Fruit fly (Drosophila melanogaster) whole organism, embryonic: ENCODE measurements around the gene CG7889.

Source experiments
- BtbVII ChIP-seq: fragments of 200-800 bp; sonication (Bioruptor generic); optimal IDR thresholded peaks from 3 replicates; lab custom pipeline; 2017; ENCODE audit warnings: missing biosample characterization, mild to moderate bottlenecking, missing genetic modification characterization
- CG10366 ChIP-seq: fragments of 200-800 bp; sonication (Bioruptor generic); IDR thresholded peaks from 2 replicates; pipeline ENCODE4 v1.3.6; 2022; ENCODE audit warnings: missing biosample characterization, missing genetic modification characterization
- CG11247 ChIP-seq: fragments of 200-800 bp; sonication (Bioruptor generic); IDR thresholded peaks from 2 replicates; pipeline ENCODE4 v1.3.6; 2022; ENCODE audit warnings: missing biosample characterization, missing genetic modification characterization
- CG11398 ChIP-seq: fragments of 200-800 bp; sonication (Bioruptor generic); optimal IDR thresholded peaks from 2 replicates; lab custom pipeline; 2016; ENCODE audit warnings: missing biosample characterization, missing genetic modification characterization
- CG12769 ChIP-seq: fragments of 200-800 bp; sonication (Bioruptor generic); optimal IDR thresholded peaks from 2 replicates; lab custom pipeline; 2019; ENCODE audit warnings: missing biosample characterization, mild to moderate bottlenecking, missing genetic modification characterization, moderate library complexity
- CG13287 ChIP-seq: fragments of 200-800 bp; sonication (Bioruptor generic); IDR thresholded peaks from 2 replicates; pipeline ENCODE4 v1.3.6; 2022; ENCODE audit warnings: missing biosample characterization, missing genetic modification characterization; ENCODE audit not compliant: partially characterized antibody
- CG13894 ChIP-seq: fragments of 200-800 bp; sonication (Bioruptor generic); optimal IDR thresholded peaks from 3 replicates; lab custom pipeline; 2018; ENCODE audit warnings: missing biosample characterization, mild to moderate bottlenecking, missing genetic modification characterization, moderate library complexity
- CG14014 ChIP-seq: fragments of 200-800 bp; sonication (Bioruptor generic); IDR thresholded peaks from 2 replicates; pipeline ENCODE4 v1.3.6; 2022; ENCODE audit warnings: missing biosample characterization, missing genetic modification characterization
- CG14667 ChIP-seq: fragments of 200-800 bp; sonication (Bioruptor generic); IDR thresholded peaks from 2 replicates; pipeline ENCODE4 v1.3.6; 2022; ENCODE audit warnings: missing biosample characterization, missing genetic modification characterization
- CG14710 ChIP-seq: fragments of 200-800 bp; sonication (Bioruptor generic); optimal IDR thresholded peaks from 3 replicates; lab custom pipeline; 2019; ENCODE audit warnings: missing biosample characterization, mild to moderate bottlenecking, missing genetic modification characterization, moderate library complexity
- CG15696 ChIP-seq: fragments of 200-800 bp; sonication (Bioruptor generic); optimal IDR thresholded peaks from 2 replicates; lab custom pipeline; 2019; ENCODE audit warnings: missing biosample characterization, mild to moderate bottlenecking, missing genetic modification characterization, moderate library complexity
- CG1603 ChIP-seq: fragments of 200-800 bp; sonication (Bioruptor generic); optimal IDR thresholded peaks from 2 replicates; lab custom pipeline; 2019; ENCODE audit warnings: missing biosample characterization, mild to moderate bottlenecking, missing genetic modification characterization, moderate library complexity
- CG17829 ChIP-seq: fragments of 200-800 bp; optimal IDR thresholded peaks from 2 replicates; lab custom pipeline; 2019; ENCODE audit warnings: missing biosample characterization, mild to moderate bottlenecking, missing genetic modification characterization, moderate library complexity
- CG18262 ChIP-seq: fragments of 200-800 bp; optimal IDR thresholded peaks from 3 replicates; lab custom pipeline; 2019; ENCODE audit warnings: missing biosample characterization, mild to moderate bottlenecking, missing genetic modification characterization, moderate library complexity
- CG2120 ChIP-seq: fragments of 200-800 bp; sonication (Bioruptor generic); optimal IDR thresholded peaks from 3 replicates; lab custom pipeline; 2016; ENCODE audit warnings: missing biosample characterization, missing genetic modification characterization
- CG2712 ChIP-seq: fragments of 200-800 bp; optimal IDR thresholded peaks from 3 replicates; lab custom pipeline; 2019; ENCODE audit warnings: missing biosample characterization, mild to moderate bottlenecking, missing genetic modification characterization, moderate library complexity
- CG30020 ChIP-seq: fragments of 200-800 bp; optimal IDR thresholded peaks from 2 replicates; lab custom pipeline; 2019; ENCODE audit warnings: missing biosample characterization, mild to moderate bottlenecking, missing genetic modification characterization, moderate library complexity
- CG34422 ChIP-seq: fragments of 200-800 bp; sonication (Bioruptor generic); IDR thresholded peaks from 3 replicates; pipeline ENCODE4 v1.3.6; 2022; ENCODE audit warnings: missing biosample characterization, missing genetic modification characterization
- CG9932 ChIP-seq: fragments of 200-800 bp; sonication (Bioruptor generic); IDR thresholded peaks from 2 replicates; pipeline ENCODE4 v1.3.6; 2022; ENCODE audit warnings: missing biosample characterization, missing genetic modification characterization
- Dip2 ChIP-seq: fragments of 200-800 bp; sonication (Bioruptor generic); IDR thresholded peaks from 2 replicates; pipeline ENCODE4 v1.3.6; 2022; ENCODE audit warnings: missing biosample characterization, missing genetic modification characterization
- Dip3 ChIP-seq: fragments of 200-800 bp; sonication (Bioruptor generic); optimal IDR thresholded peaks from 3 replicates; lab custom pipeline; 2016; ENCODE audit warnings: missing biosample characterization, missing genetic modification characterization
- Elba2 ChIP-seq: fragments of 200-800 bp; sonication (Bioruptor generic); optimal IDR thresholded peaks from 3 replicates; lab custom pipeline; 2016; ENCODE audit warnings: missing biosample characterization, missing genetic modification characterization
- Hsf ChIP-seq: fragments of 200-800 bp; sonication (Bioruptor generic); optimal IDR thresholded peaks from 3 replicates; lab custom pipeline; 2016; ENCODE audit warnings: missing biosample characterization, missing genetic modification characterization
- Med ChIP-seq: fragments of 200-800 bp; sonication (Bioruptor generic); peaks from one replicate; lab custom pipeline; 2016; ENCODE audit warnings: missing biosample characterization, missing genetic modification characterization, mild to moderate bottlenecking, inconsistent platforms, moderate library complexity
- Meics ChIP-seq: fragments of 200-800 bp; sonication (Bioruptor generic); optimal IDR thresholded peaks from 2 replicates; lab custom pipeline; 2017; ENCODE audit warnings: missing biosample characterization, mild to moderate bottlenecking, missing genetic modification characterization
- Ptx1 ChIP-seq: fragments of 200-800 bp; sonication (Bioruptor generic); IDR thresholded peaks from 2 replicates; pipeline ENCODE4 v1.3.6; 2022; ENCODE audit warnings: missing biosample characterization, missing genetic modification characterization
- Rfx ChIP-seq: fragments of 200-800 bp; sonication (Bioruptor generic); IDR thresholded peaks from 2 replicates; pipeline ENCODE4 v1.3.6; 2022; ENCODE audit warnings: missing biosample characterization, missing genetic modification characterization
- Side ChIP-seq: fragments of 200-800 bp; sonication (Bioruptor generic); optimal IDR thresholded peaks from 2 replicates; lab custom pipeline; 2016; ENCODE audit warnings: missing biosample characterization, missing genetic modification characterization
- Stat92E ChIP-seq, 3 experiments: fragments of >200 bp in 2 of 3; fragments of 200-800 bp in 1 of 3; sonication (Bioruptor generic) in 1 of 3; optimal IDR thresholded peaks; 2 replicates each; lab custom pipeline; 2017 to 2019; ENCODE audit warnings: missing biosample characterization in 3 of 3, missing genetic modification characterization in 3 of 3, mild to moderate bottlenecking in 1 of 3, moderate library complexity in 1 of 3
- Taf1 ChIP-seq: fragments of 200-800 bp; sonication (Bioruptor generic); IDR thresholded peaks from 2 replicates; pipeline ENCODE4 v1.3.6; 2022; ENCODE audit warnings: missing biosample characterization, missing genetic modification characterization
- Tbp ChIP-seq: fragments of >200 bp; optimal IDR thresholded peaks from 2 replicates; lab custom pipeline; 2018; ENCODE audit warnings: missing biosample characterization, missing genetic modification characterization
- Trl ChIP-seq, 3 experiments: fragments of >200 bp in 2 of 3; fragments of 200-800 bp in 1 of 3; sonication (Bioruptor generic) in 1 of 3; optimal IDR thresholded peaks; 2 replicates in 1 of 3; 3 replicates in 2 of 3; lab custom pipeline; 2016 to 2017; ENCODE audit warnings: missing biosample characterization in 1 of 3, missing genetic modification characterization in 1 of 3
- Xrp1 ChIP-seq: fragments of 200-800 bp; sonication (Bioruptor generic); IDR thresholded peaks from 2 replicates; pipeline ENCODE4 v1.3.6; 2022; ENCODE audit warnings: missing biosample characterization, missing genetic modification characterization
- amos ChIP-seq: fragments of 200-800 bp; sonication (Bioruptor generic); IDR thresholded peaks from 2 replicates; pipeline ENCODE4 v1.3.6; 2022; ENCODE audit warnings: missing biosample characterization, missing genetic modification characterization; ENCODE audit not compliant: partially characterized antibody
- bbx ChIP-seq: fragments of 200-800 bp; sonication (Bioruptor generic); IDR thresholded peaks from 2 replicates; pipeline ENCODE4 v1.3.6; 2022; ENCODE audit warnings: missing biosample characterization, missing genetic modification characterization; ENCODE audit not compliant: partially characterized antibody
- bcd ChIP-seq: fragments of 200-800 bp; sonication (Bioruptor generic); optimal IDR thresholded peaks from 2 replicates; lab custom pipeline; 2017; ENCODE audit warnings: missing biosample characterization, mild to moderate bottlenecking, missing genetic modification characterization
- chn ChIP-seq: fragments of 200-800 bp; sonication (Bioruptor generic); optimal IDR thresholded peaks from 2 replicates; lab custom pipeline; 2016; ENCODE audit warnings: missing biosample characterization, missing genetic modification characterization
- dm ChIP-seq: fragments of 200-800 bp; sonication (Bioruptor generic); optimal IDR thresholded peaks from 3 replicates; lab custom pipeline; 2016; ENCODE audit warnings: missing biosample characterization, missing genetic modification characterization
- gsb ChIP-seq: fragments of 200-800 bp; sonication (Bioruptor generic); IDR thresholded peaks from 2 replicates; pipeline ENCODE4 v1.3.6; 2022; ENCODE audit warnings: missing biosample characterization, missing genetic modification characterization
- jumu ChIP-seq: fragments of 200-800 bp; sonication (Bioruptor generic); optimal IDR thresholded peaks from 3 replicates; lab custom pipeline; 2016; ENCODE audit warnings: missing biosample characterization, missing genetic modification characterization
- lab ChIP-seq: fragments of 200-800 bp; sonication (Bioruptor generic); optimal IDR thresholded peaks from 3 replicates; lab custom pipeline; 2017; ENCODE audit warnings: missing biosample characterization, missing genetic modification characterization, mild to moderate bottlenecking, moderate library complexity, missing genetic modification reagents
- nau ChIP-seq: fragments of 200-800 bp; sonication (Bioruptor generic); optimal IDR thresholded peaks from 3 replicates; lab custom pipeline; 2017; ENCODE audit warnings: missing biosample characterization, mild to moderate bottlenecking, missing genetic modification characterization, missing genetic modification reagents
- nmo ChIP-seq: fragments of 200-800 bp; sonication (Bioruptor generic); optimal IDR thresholded peaks from 2 replicates; lab custom pipeline; 2018; ENCODE audit warnings: missing biosample characterization, mild to moderate bottlenecking, missing genetic modification characterization, moderate library complexity
- nom ChIP-seq: fragments of 200-800 bp; sonication (Bioruptor generic); optimal IDR thresholded peaks from 2 replicates; lab custom pipeline; 2017; ENCODE audit warnings: missing biosample characterization, missing genetic modification characterization, mild to moderate bottlenecking, moderate library complexity, missing genetic modification reagents
- phol ChIP-seq: fragments of 200-800 bp; sonication (Bioruptor generic); optimal IDR thresholded peaks from 3 replicates; lab custom pipeline; 2018; ENCODE audit warnings: missing biosample characterization, mild to moderate bottlenecking, missing genetic modification characterization, moderate library complexity
- stwl ChIP-seq: fragments of 200-800 bp; sonication (Bioruptor generic); optimal IDR thresholded peaks from 3 replicates; lab custom pipeline; 2018; ENCODE audit warnings: missing biosample characterization, mild to moderate bottlenecking, missing genetic modification characterization, moderate library complexity
- tin ChIP-seq: fragments of 200-800 bp; sonication (Bioruptor generic); optimal IDR thresholded peaks from 3 replicates; lab custom pipeline; 2016; ENCODE audit warnings: missing biosample characterization, missing genetic modification characterization
- trem ChIP-seq: fragments of 200-800 bp; optimal IDR thresholded peaks from 3 replicates; lab custom pipeline; 2019; ENCODE audit warnings: missing biosample characterization, mild to moderate bottlenecking, missing genetic modification characterization, moderate library complexity
- wdn ChIP-seq: fragments of 200-800 bp; sonication (Bioruptor generic); IDR thresholded peaks from 2 replicates; pipeline ENCODE4 v1.3.6; 2022; ENCODE audit warnings: missing biosample characterization, missing genetic modification characterization

The CG7889 gene

DNA sequence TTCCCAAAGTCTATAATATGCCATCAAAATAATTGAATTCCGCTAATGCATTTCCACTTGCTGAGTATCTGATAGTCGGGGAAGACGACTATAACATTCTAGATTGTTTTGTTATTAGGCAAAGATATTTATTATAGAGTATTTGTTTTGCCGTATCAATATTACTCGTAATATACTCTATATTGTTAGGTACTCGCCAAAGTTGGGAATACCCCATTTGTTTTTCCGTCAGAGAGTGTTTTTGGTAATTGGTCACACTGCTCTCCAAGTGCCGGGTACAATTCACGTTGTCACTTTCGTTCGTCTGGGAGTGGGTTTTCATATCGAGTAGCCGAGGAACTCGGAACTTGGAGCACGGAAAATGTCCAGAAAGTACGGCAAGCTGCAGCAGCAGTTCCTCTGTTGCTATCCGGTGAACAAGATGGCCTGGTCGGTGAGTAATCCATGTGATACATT, at the start of gene CG7889 (continued):
- TF ChIP-seq Stat92E (GFP tag; optimal IDR thresholded peaks at IDR 0.05; lab: Kevin White, UChicago) (no peak), Elba2 (GFP tag; lab: Kevin White, UChicago) (no peak), Dip2 (GFP tag; lab: Robert Waterston, UW) (no peak), stwl (tag; lab: Kevin White, UChicago) (peak; percentile 15), tin (GFP tag; lab: Kevin White, UChicago) (no peak), CG18262 (tag; lab: Kevin White, UChicago) (peak; percentile 53), wdn (GFP tag; lab: Robert Waterston, UW) (no peak), bbx (no peak), nom (GFP tag; lab: Kevin White, UChicago) (no peak), Tbp (GFP tag; lab: Kevin White, UChicago) (no peak), nau (GFP tag; lab: Kevin White, UChicago) (no peak), Ptx1 (0 out of 2 replicates have a peak, but pooled peaks have one; percentile 34), phol (tag; lab: Kevin White, UChicago) (peak; percentile 40), trem (tag; lab: Kevin White, UChicago) (peak; percentile 7), CG14014 (GFP tag; lab: Robert Waterston, UW) (peak; percentile 26; the same call in 1 of the 2 replicates), Hsf (peak; percentile 6), dm (GFP tag; lab: Kevin White, UChicago) (peak; percentile 10), CG9932 (GFP tag; lab: Robert Waterston, UW) (peak; percentile 28; the same call in 1 of the 2 replicates), bcd (GFP tag; lab: Kevin White, UChicago) (peak; percentile 23), chn (GFP tag; lab: Kevin White, UChicago) (no peak), Dip3 (GFP tag; lab: Kevin White, UChicago) (peak; percentile 33), CG13894 (tag; lab: Kevin White, UChicago) (no peak), Side (GFP tag; lab: Kevin White, UChicago) (peak; percentile 15), CG34422 (GFP tag; lab: Robert Waterston, UW) (peak; percentile 31; the same call in 1 of the 3 replicates), BtbVII (GFP tag; lab: Kevin White, UChicago) (peak; percentile 30), CG11398 (GFP tag; lab: Kevin White, UChicago) (no peak), CG14710 (tag; lab: Kevin White, UChicago) (peak; percentile 52), Rfx (GFP tag; lab: Robert Waterston, UW) (peak; percentile 42; the same call in 1 of the 2 replicates), CG14667 (GFP tag; lab: Robert Waterston, UW) (no peak), gsb (GFP tag; lab: Robert Waterston, UW) (no peak), nmo (GFP tag; lab: Kevin White, UChicago) (peak; percentile 45), lab (peak; percentile 3), CG30020 (tag; lab: Kevin White, UChicago) (peak; percentile 39), CG2120 (GFP tag; lab: Kevin White, UChicago) (peak; percentile 27), CG17829 (tag; lab: Kevin White, UChicago) (peak; percentile 37), Meics (GFP tag; lab: Kevin White, UChicago) (peak; percentile 84), CG12769 (peak; percentile 16), CG13287 (peak; percentile 11; the same call in 1 of the 2 replicates), CG11247 (no peak), CG10366 (GFP tag; lab: Robert Waterston, UW) (peak; percentile 15; the same call in 1 of the 2 replicates), amos (no peak), jumu (peak; percentile 15), CG1603 (tag; lab: Kevin White, UChicago) (peak; percentile 64), Med (GFP tag; lab: Kevin White, UChicago) (peak; percentile 81), Trl (optimal IDR thresholded peaks at IDR 0.05; lab: Kevin White, UChicago) (no peak), Trl (GFP tag; optimal IDR thresholded peaks at IDR 0.05; lab: Kevin White, UChicago) (no peak), CG2712 (tag; lab: Kevin White, UChicago) (peak; percentile 59), Taf1 (GFP tag; lab: Robert Waterston, UW) (peak; percentile 18; the same call in 1 of the 2 replicates), Xrp1 (GFP tag; lab: Robert Waterston, UW) (peak; percentile 26; the same call in 1 of the 2 replicates), CG15696 (tag; lab: Kevin White, UChicago) (peak; percentile 6)
